Fruit fly (Drosophila melanogaster): ENCODE results near the gene bip1.

bip1 gene

dm6 chr3L:8077207-8077606, 18.7 kb upstream of the bip1 start (continued):
- no peak for TF ChIP-seq hbn (GFP tag; IDR thresholded peaks at IDR 0.05; ENCODE audit: partially characterized antibody)
- no peak for TF ChIP-seq emc (GFP tag; optimal IDR thresholded peaks at IDR 0.05)
- TF ChIP-seq Pdp1 (GFP tag; optimal IDR thresholded peaks at IDR 0.05): peak in 1 of 2 experiments; percentile 3
- TF ChIP-seq CG6791 (GFP tag; IDR thresholded peaks at IDR 0.05; ENCODE audit: partially characterized antibody): 0 out of 3 replicates have a peak, but pooled peaks have one; percentile 48
- TF ChIP-seq Dad (GFP tag; optimal IDR thresholded peaks at IDR 0.05): no peak
- no peak for TF ChIP-seq CG18262 (tag; optimal IDR thresholded peaks at IDR 0.05)
- no peak for TF ChIP-seq TFAM (GFP tag; optimal IDR thresholded peaks at IDR 0.05)
- 0 out of 2 replicates have a peak, but pooled peaks have one; percentile 28 for TF ChIP-seq CG13287 (GFP tag; IDR thresholded peaks at IDR 0.05; ENCODE audit: partially characterized antibody)
- TF ChIP-seq CG30403 (GFP tag; optimal IDR thresholded peaks at IDR 0.05): no peak
- no peak for TF ChIP-seq kni (GFP tag; optimal IDR thresholded peaks at IDR 0.05)
- no peak for TF ChIP-seq Xbp1 (GFP tag; optimal IDR thresholded peaks at IDR 0.05)
- TF ChIP-seq CG2120 (GFP tag; optimal IDR thresholded peaks at IDR 0.05): peak; percentile 17
- no peak for TF ChIP-seq hb (GFP tag; IDR thresholded peaks at IDR 0.05; ENCODE audit: partially characterized antibody)
- peak; percentile 4 for TF ChIP-seq Mad (GFP tag; optimal IDR thresholded peaks at IDR 0.05)
- TF ChIP-seq caup (GFP tag; optimal IDR thresholded peaks at IDR 0.05; ENCODE audit: severe bottlenecking): peak; percentile 23
- TF ChIP-seq CG13894 (tag; optimal IDR thresholded peaks at IDR 0.05): peak; percentile 34
- peak; percentile 30 for TF ChIP-seq MTF-1 (GFP tag; optimal IDR thresholded peaks at IDR 0.05; ENCODE audit: borderline replicate concordance)
- TF ChIP-seq her (GFP tag; optimal IDR thresholded peaks at IDR 0.05): no peak
- TF ChIP-seq CG4617 (GFP tag; optimal IDR thresholded peaks at IDR 0.05; ENCODE audit: borderline replicate concordance): no peak
- TF ChIP-seq CG12155 (GFP tag; optimal IDR thresholded peaks at IDR 0.05): no peak
- TF ChIP-seq cato (GFP tag; optimal IDR thresholded peaks at IDR 0.05; ENCODE audit: borderline replicate concordance): no peak
- TF ChIP-seq sr (GFP tag; IDR thresholded peaks at IDR 0.05): peak; percentile 27; the same call in 1 of the 3 replicates
- peak; percentile 11 for TF ChIP-seq CG15514 (GFP tag; optimal IDR thresholded peaks at IDR 0.05)
- no peak for TF ChIP-seq CG4424 (GFP tag; optimal IDR thresholded peaks at IDR 0.05)
- TF ChIP-seq CG15269 (tag; optimal IDR thresholded peaks at IDR 0.05): peak; percentile 46
- no peak for TF ChIP-seq H15 (GFP tag; IDR thresholded peaks at IDR 0.05)
- TF ChIP-seq CG13296 (GFP tag; optimal IDR thresholded peaks at IDR 0.05): peak; percentile 51
- no peak for TF ChIP-seq CG16779 (GFP tag; IDR thresholded peaks at IDR 0.05)
- TF ChIP-seq mam (GFP tag; optimal IDR thresholded peaks at IDR 0.05): no peak
- no peak for TF ChIP-seq CG7556 (GFP tag; optimal IDR thresholded peaks at IDR 0.05)
- TF ChIP-seq Vsx1 (GFP tag; optimal IDR thresholded peaks at IDR 0.05): peak; percentile 31
- no peak for TF ChIP-seq Drgx (GFP tag; IDR thresholded peaks at IDR 0.05)
- no peak for TF ChIP-seq bab2 (GFP tag; optimal IDR thresholded peaks at IDR 0.05)
- no peak for TF ChIP-seq Mes4 (GFP tag; optimal IDR thresholded peaks at IDR 0.05)
- TF ChIP-seq CG4282 (GFP tag; optimal IDR thresholded peaks at IDR 0.05): no peak
- TF ChIP-seq CG2202 (tag; optimal IDR thresholded peaks at IDR 0.05): no peak
- TF ChIP-seq Trl (optimal IDR thresholded peaks at IDR 0.05): peak; percentile 49 to 73
- peak; percentile 16 for TF ChIP-seq Trl (GFP tag; optimal IDR thresholded peaks at IDR 0.05)
- TF ChIP-seq abd-A (tag; optimal IDR thresholded peaks at IDR 0.05): peak; percentile 13
- TF ChIP-seq CG2199 (GFP tag; IDR thresholded peaks at IDR 0.05): peak; percentile 86; the same call in 1 of the 3 replicates
- TF ChIP-seq CG8478 (optimal IDR thresholded peaks at IDR 0.05): no peak
- no peak for TF ChIP-seq CG17359 (tag; optimal IDR thresholded peaks at IDR 0.05)
- no peak for TF ChIP-seq CG1603 (tag; optimal IDR thresholded peaks at IDR 0.05)
- peak; percentile 15 for TF ChIP-seq CrebB (tag; optimal IDR thresholded peaks at IDR 0.05)
- no peak for TF ChIP-seq Max (GFP tag; optimal IDR thresholded peaks at IDR 0.05)
- TF ChIP-seq CG8290 (GFP tag; optimal IDR thresholded peaks at IDR 0.05): no peak
- peak in 1 of 2 experiments; percentile 59 for TF ChIP-seq CG8290 (tag; optimal IDR thresholded peaks at IDR 0.05)
- no peak for TF ChIP-seq CG11723 (GFP tag; optimal IDR thresholded peaks at IDR 0.05)
- no peak for TF ChIP-seq CG5180 (GFP tag; optimal IDR thresholded peaks at IDR 0.05)
- peak; percentile 58; the same call in 2 of the 3 replicates for TF ChIP-seq ci (GFP tag; IDR thresholded peaks at IDR 0.05)
- peak; percentile 25 for TF ChIP-seq Nf-YB (GFP tag; optimal IDR thresholded peaks at IDR 0.05)
